Fruit fly (Drosophila melanogaster): ENCODE data around the gene CG15756.
A peak's percentile ranks its signal among the peaks of the same experiment; 100 is the strongest.

CG15756 gene

DNA sequence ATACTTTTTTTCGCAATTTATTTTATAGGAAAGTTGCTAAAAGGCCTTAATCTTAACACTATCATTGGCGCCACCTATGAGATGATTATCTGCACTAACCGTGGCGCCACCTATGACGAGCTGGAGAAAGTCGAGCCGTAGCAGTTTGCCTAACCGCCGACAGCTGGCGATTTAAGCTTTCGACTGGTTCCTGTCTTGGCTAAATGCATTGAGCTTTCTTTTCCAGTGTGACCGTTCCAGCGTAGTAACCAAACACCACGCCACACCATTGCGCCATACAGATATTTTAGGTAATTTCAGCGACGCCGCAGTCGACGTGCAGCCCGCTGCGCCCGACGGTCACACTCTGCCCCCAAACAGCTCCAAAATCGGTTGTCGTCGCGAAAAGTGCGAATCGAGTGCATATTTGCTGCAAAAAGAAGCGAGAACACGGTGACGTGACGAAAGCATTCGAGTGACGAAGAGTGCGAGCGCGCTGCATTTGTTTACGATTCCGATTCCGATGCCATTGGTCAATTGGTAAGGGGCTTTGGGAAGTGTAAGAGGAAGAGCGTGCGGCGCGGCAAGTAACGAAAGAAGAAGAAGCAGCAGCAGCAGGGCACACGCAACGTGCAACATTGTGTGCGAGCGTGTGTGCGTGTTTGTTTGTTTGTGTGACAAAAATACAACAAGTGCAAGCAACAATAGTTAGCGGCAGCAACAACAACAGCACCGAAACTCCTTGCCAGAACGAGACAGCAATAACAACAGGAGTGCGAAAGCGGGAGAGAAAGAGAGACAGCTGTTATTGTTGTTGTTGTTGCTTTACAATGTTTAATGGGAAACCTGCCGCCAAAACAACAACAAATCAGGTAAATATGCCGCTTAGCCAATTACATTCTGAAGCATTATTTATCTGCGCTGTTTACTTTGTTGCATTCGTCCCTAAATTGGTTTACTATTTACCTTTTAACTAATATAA is 29.6 kb downstream of the CG15756 start, which contains the start of the genes CG46311 and Tpst (continued):
- TF ChIP-seq luna (GFP tag; optimal IDR thresholded peaks at IDR 0.05) (no peak), gce (GFP tag; IDR thresholded peaks at IDR 0.05) (peak; percentile 47; the same call in 1 of the 3 replicates), dm (GFP tag; optimal IDR thresholded peaks at IDR 0.05) (peak; percentile 63), CG1602 (GFP tag; optimal IDR thresholded peaks at IDR 0.05) (peak; percentile 68), CG3995 (GFP tag; optimal IDR thresholded peaks at IDR 0.05) (no peak), CG2678 (tag; optimal IDR thresholded peaks at IDR 0.05) (peak; percentile 8), CG17912 (GFP tag; optimal IDR thresholded peaks at IDR 0.05) (peak; percentile 72), stwl (tag; optimal IDR thresholded peaks at IDR 0.05) (peak; percentile 53), Camta (GFP tag; optimal IDR thresholded peaks at IDR 0.05) (peak; percentile 30), CG14441 (GFP tag; IDR thresholded peaks at IDR 0.05) (peak; percentile 60), CG7357 (GFP tag; IDR thresholded peaks at IDR 0.05) (no peak), dysf (GFP tag; IDR thresholded peaks at IDR 0.05) (peak; percentile 70), Lim3 (GFP tag; IDR thresholded peaks at IDR 0.05) (no peak), CG2129 (GFP tag; IDR thresholded peaks at IDR 0.05; ENCODE audit: partially characterized antibody) (no peak), CG3281 (GFP tag; optimal IDR thresholded peaks at IDR 0.05) (peak; percentile 27), Scr (GFP tag; IDR thresholded peaks at IDR 0.05; ENCODE audit: partially characterized antibody) (peak; percentile 39; the same call in 1 of the 2 replicates), Sox100B (GFP tag; optimal IDR thresholded peaks at IDR 0.05) (no peak), Dad (GFP tag; optimal IDR thresholded peaks at IDR 0.05) (peak; percentile 33), CG4328 (GFP tag; optimal IDR thresholded peaks at IDR 0.05) (peak; percentile 44), CG17829 (tag; optimal IDR thresholded peaks at IDR 0.05) (peak; percentile 70), h (optimal IDR thresholded peaks at IDR 0.05) (no peak), fd3F (GFP tag; optimal IDR thresholded peaks at IDR 0.05) (peak; percentile 29), Sox102F (GFP tag; optimal IDR thresholded peaks at IDR 0.05) (peak; percentile 71), CG4404 (GFP tag; IDR thresholded peaks at IDR 0.05) (peak; percentile 36; the same call in 1 of the 2 replicates), amos (GFP tag; IDR thresholded peaks at IDR 0.05; ENCODE audit: partially characterized antibody) (peak; percentile 59), Opbp (GFP tag; IDR thresholded peaks at IDR 0.05; ENCODE audit: partially characterized antibody) (peak; percentile 67; the same call in 1 of the 3 replicates), CG4424 (GFP tag; optimal IDR thresholded peaks at IDR 0.05) (peak; percentile 68), Sry-δ (GFP tag; optimal IDR thresholded peaks at IDR 0.05) (peak; percentile 50), CG15073 (GFP tag; optimal IDR thresholded peaks at IDR 0.05) (no peak), fd96Cb (tag; optimal IDR thresholded peaks at IDR 0.05) (peak; percentile 13), Nf-YB (GFP tag; optimal IDR thresholded peaks at IDR 0.05) (peak; percentile 60), Med (GFP tag) (peak; percentile 95), fd102C (GFP tag; optimal IDR thresholded peaks at IDR 0.05) (no peak), hb (GFP tag; IDR thresholded peaks at IDR 0.05; ENCODE audit: partially characterized antibody) (no peak), dpn (GFP tag; optimal IDR thresholded peaks at IDR 0.05) (peak; percentile 72 to 73), HmgZ (tag; optimal IDR thresholded peaks at IDR 0.05) (peak; percentile 72), nau (GFP tag; optimal IDR thresholded peaks at IDR 0.05) (no peak), gro (GFP tag; optimal IDR thresholded peaks at IDR 0.05) (peak; percentile 4), CG1832 (GFP tag; optimal IDR thresholded peaks at IDR 0.05) (peak; percentile 44), CG7987 (GFP tag; optimal IDR thresholded peaks at IDR 0.05) (peak; percentile 2), al (GFP tag; IDR thresholded peaks at IDR 0.05) (peak; percentile 26; the same call in 1 of the 2 replicates), CG7556 (GFP tag; optimal IDR thresholded peaks at IDR 0.05) (peak; percentile 20), unc-4 (GFP tag; IDR thresholded peaks at IDR 0.05; ENCODE audit: partially characterized antibody) (0 out of 2 replicates have a peak, but pooled peaks have one; percentile 34), HLHmδ (GFP tag; optimal IDR thresholded peaks at IDR 0.05) (peak; percentile 50), ftz-f1 (GFP tag; optimal IDR thresholded peaks at IDR 0.05) (peak; percentile 32), jigr1 (GFP tag; IDR thresholded peaks at IDR 0.05) (peak; percentile 26; the same call in 1 of the 3 replicates), gt (GFP tag; IDR thresholded peaks at IDR 0.05) (no peak), CG9932 (GFP tag; IDR thresholded peaks at IDR 0.05) (peak; percentile 74)
